Worm (Caenorhabditis elegans) whole organism, L1 larva: ENCODE results near the gene par-2.

ENCODE experiments used
- dsc-1 ChIP-seq: sonication (generic microtip); optimal IDR thresholded peaks from 2 replicates; lab custom pipeline; 2016; ENCODE audit warnings: mild to moderate bottlenecking, missing genetic modification characterization, missing compliant biosample characterization
- egl-27 ChIP-seq, 2 experiments: fragments of 150-350 bp in 1 of 2; sonication (generic microtip); optimal IDR thresholded peaks; 3 replicates each; lab custom pipeline; 2017 to 2018; ENCODE audit warnings: missing biosample characterization in 2 of 2, missing genetic modification characterization in 2 of 2, missing genetic modification reagents in 2 of 2

DNA sequence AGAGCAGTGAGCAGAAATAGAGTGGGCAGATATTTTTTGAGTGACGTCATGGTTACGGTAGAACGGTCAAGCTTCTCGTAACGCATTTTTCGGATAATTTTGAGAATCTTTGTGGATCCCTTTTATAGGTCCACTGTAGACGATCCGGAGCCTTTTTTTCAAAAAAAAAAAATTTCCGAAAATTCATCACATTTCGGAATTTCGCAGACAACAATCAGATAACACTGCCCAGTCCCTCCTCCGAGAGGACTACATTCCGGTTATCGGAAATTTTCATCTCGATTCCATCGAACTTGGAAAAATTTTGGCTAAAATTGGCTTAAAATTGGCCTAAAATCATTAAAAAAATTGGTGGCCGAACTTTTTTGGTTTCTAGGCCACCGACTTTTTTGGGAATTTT is 21.2 kb upstream of the par-2 start, which contains the start of gene BE0003N10.6:
- TF ChIP-seq dsc-1 (tag; lab: Kevin White, UChicago) (no peak), egl-27 (tag; optimal IDR thresholded peaks at IDR 0.05; lab: Kevin White, UChicago) (no peak)
